Worm (Caenorhabditis elegans): ENCODE measurements around the gene tbp-1.

Gene tbp-1

DNA sequence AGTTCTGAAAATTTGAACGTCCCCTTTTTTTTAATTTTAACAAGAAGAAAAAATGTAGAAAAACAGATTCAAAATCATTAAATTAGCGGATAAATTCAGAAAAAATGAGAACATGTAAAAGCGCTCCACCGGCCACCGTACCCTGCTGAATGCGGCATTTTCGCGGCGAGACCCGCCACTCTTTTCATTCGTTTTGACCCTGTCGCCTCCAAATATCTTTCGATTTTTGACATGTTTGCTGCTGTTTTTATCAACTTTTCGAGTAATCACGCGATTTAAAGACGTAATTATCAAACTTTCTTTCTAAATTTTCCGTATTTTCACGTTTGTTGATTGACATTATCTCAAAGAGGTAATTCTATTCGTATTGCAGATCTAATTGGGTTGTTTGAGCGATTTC lies 47.6 kb upstream of the tbp-1 start, which contains the start of gene gsp-2 (continued):
- no peak for TF ChIP-seq saeg-2 (GFP tag; IDR thresholded peaks at IDR 0.05)
- peak; percentile 86 for TF ChIP-seq hlh-11 (tag; optimal IDR thresholded peaks at IDR 0.05)
- peak; percentile 73 for TF ChIP-seq hlh-30 (tag; optimal IDR thresholded peaks at IDR 0.05; ENCODE audit: insufficient read depth)
- TF ChIP-seq unc-62 (GFP tag; optimal IDR thresholded peaks at IDR 0.05 in 1 of 2), result peak in 1 of 2 experiments; percentile 96
- TF ChIP-seq unc-62 (tag; optimal IDR thresholded peaks at IDR 0.05), result no peak
- peak; percentile 40; the same call in 1 of the 2 replicates for TF ChIP-seq set-16 (GFP tag; IDR thresholded peaks at IDR 0.05)
- TF ChIP-seq ceh-20 (GFP tag; IDR thresholded peaks at IDR 0.05), result no peak
- TF ChIP-seq aha-1 (tag), result peak; percentile 97
- peak; percentile 22; the same call in 1 of the 2 replicates for TF ChIP-seq pha-4 (GFP tag; IDR thresholded peaks at IDR 0.05)
- TF ChIP-seq pha-4 (tag; optimal IDR thresholded peaks at IDR 0.05), result no peak
- no peak for TF ChIP-seq aly-2 (tag; optimal IDR thresholded peaks at IDR 0.05)
- TF ChIP-seq rbr-2 (tag; optimal IDR thresholded peaks at IDR 0.05), result peak; percentile 41
- TF ChIP-seq nhr-111 (GFP tag; optimal IDR thresholded peaks at IDR 0.05), result no peak
- peak; percentile 7 for TF ChIP-seq ama-1 (optimal IDR thresholded peaks at IDR 0.05)
- TF ChIP-seq snpc-4 (tag; optimal IDR thresholded peaks at IDR 0.05), result no peak
- TF ChIP-seq php-3 (GFP tag; IDR thresholded peaks at IDR 0.05), result no peak
- no peak for TF ChIP-seq ceh-62 (tag; optimal IDR thresholded peaks at IDR 0.05)
- TF ChIP-seq nhr-10 (tag; optimal IDR thresholded peaks at IDR 0.05), result no peak
- no peak for TF ChIP-seq tag-97 (GFP tag; IDR thresholded peaks at IDR 0.05)
- TF ChIP-seq zip-11 (GFP tag; IDR thresholded peaks at IDR 0.05), result no peak
- TF ChIP-seq pqm-1 (tag; optimal IDR thresholded peaks at IDR 0.05), result peak; percentile 42
- peak; percentile 20 for TF ChIP-seq nhr-102 (tag; optimal IDR thresholded peaks at IDR 0.05)
- TF ChIP-seq sdz-12 (GFP tag; optimal IDR thresholded peaks at IDR 0.05), result no peak
- peak; percentile 86 for TF ChIP-seq lin-38 (GFP tag; IDR thresholded peaks at IDR 0.05)
- peak; percentile 74 for TF ChIP-seq nhr-11 (tag; optimal IDR thresholded peaks at IDR 0.05)
- peak; percentile 66 for TF ChIP-seq hmg-1.1 (GFP tag; IDR thresholded peaks at IDR 0.05)
- TF ChIP-seq daf-12 (tag; optimal IDR thresholded peaks at IDR 0.05), result no peak
- no peak for TF ChIP-seq F26F4.8 (GFP tag; conservative IDR thresholded peaks at IDR 0.05)
- no peak for TF ChIP-seq ztf-7 (tag; optimal IDR thresholded peaks at IDR 0.05)
- TF ChIP-seq nhr-28 (tag; optimal IDR thresholded peaks at IDR 0.05), result peak; percentile 62
- no peak for TF ChIP-seq D1046.2 (GFP tag; IDR thresholded peaks at IDR 0.05)
- TF ChIP-seq zip-2 (tag; optimal IDR thresholded peaks at IDR 0.05), result no peak
- TF ChIP-seq daf-16 (GFP tag; optimal IDR thresholded peaks at IDR 0.05), result no peak
- peak; percentile 64 for TF ChIP-seq daf-16 (tag; optimal IDR thresholded peaks at IDR 0.05)
- no peak for TF ChIP-seq dmd-8 (GFP tag; IDR thresholded peaks at IDR 0.05)
- TF ChIP-seq dve-1 (tag; optimal IDR thresholded peaks at IDR 0.05; ENCODE audit: insufficient read depth), result peak; percentile 85
- peak; percentile 68 for TF ChIP-seq mdt-29 (GFP tag; IDR thresholded peaks at IDR 0.05)
- no peak for TF ChIP-seq ZK337.2 (GFP tag; IDR thresholded peaks at IDR 0.05)
- no peak for TF ChIP-seq nhr-42 (GFP tag; IDR thresholded peaks at IDR 0.05)
- no peak for TF ChIP-seq daf-8 (GFP tag; IDR thresholded peaks at IDR 0.05)
- TF ChIP-seq ces-1 (GFP tag; optimal IDR thresholded peaks at IDR 0.05), result no peak
- no peak for TF ChIP-seq gei-8 (GFP tag; optimal IDR thresholded peaks at IDR 0.05)
- no peak for TF ChIP-seq ceh-32 (tag; optimal IDR thresholded peaks at IDR 0.05; ENCODE audit: poor library complexity)
- no peak for TF ChIP-seq ceh-44 (GFP tag; IDR thresholded peaks at IDR 0.05)
- TF ChIP-seq T20F7.1 (GFP tag; optimal IDR thresholded peaks at IDR 0.05), result peak; percentile 43
- TF ChIP-seq F44E2.7 (GFP tag; IDR thresholded peaks at IDR 0.05), result no peak
- TF ChIP-seq T26A8.4 (GFP tag; IDR thresholded peaks at IDR 0.05), result peak; percentile 30; the same call in 1 of the 2 replicates
- no peak for TF ChIP-seq nhr-48 (tag; optimal IDR thresholded peaks at IDR 0.05)
- no peak for TF ChIP-seq spr-1 (tag; optimal IDR thresholded peaks at IDR 0.05)
- no peak for TF ChIP-seq tra-1 (GFP tag; IDR thresholded peaks at IDR 0.05)
- no peak for TF ChIP-seq skn-1 (tag; optimal IDR thresholded peaks at IDR 0.05)
- peak; percentile 53 for TF ChIP-seq mep-1 (tag; optimal IDR thresholded peaks at IDR 0.05)
- TF ChIP-seq nhr-77 (tag; optimal IDR thresholded peaks at IDR 0.05), result peak; percentile 50
- TF ChIP-seq nhr-237 (tag; optimal IDR thresholded peaks at IDR 0.05), result no peak
